Fruit fly (Drosophila melanogaster) whole organism, embryonic: ENCODE data around the gene Muc68Ca.
A peak's percentile ranks its signal among the peaks of the same experiment; 100 is the strongest.

Experiments used
- CG14667 ChIP-seq: fragments of 200-800 bp; sonication (Bioruptor generic); IDR thresholded peaks from 2 replicates; pipeline ENCODE4 v1.3.6; 2022; ENCODE audit warnings: missing biosample characterization, missing genetic modification characterization
- CG1647 ChIP-seq: fragments of 200-800 bp; sonication (Bioruptor generic); optimal IDR thresholded peaks from 3 replicates; lab custom pipeline; 2016; ENCODE audit warnings: missing biosample characterization, missing genetic modification characterization
- Camta ChIP-seq: fragments of 200-800 bp; sonication (Bioruptor generic); optimal IDR thresholded peaks from 2 replicates; lab custom pipeline; 2016; ENCODE audit warnings: missing biosample characterization, missing genetic modification characterization
- D ChIP-seq, 2 experiments: fragments of 200-800 bp in 1 of 2; fragments of >200 bp in 1 of 2; sonication (Bioruptor generic) in 1 of 2; optimal IDR thresholded peaks; 2 replicates in 1 of 2; 3 replicates in 1 of 2; lab custom pipeline; 2017; ENCODE audit warnings: mild to moderate bottlenecking in 1 of 2, missing biosample characterization in 1 of 2, missing genetic modification characterization in 1 of 2, missing genetic modification reagents in 1 of 2
- Dip3 ChIP-seq: fragments of 200-800 bp; sonication (Bioruptor generic); optimal IDR thresholded peaks from 3 replicates; lab custom pipeline; 2016; ENCODE audit warnings: missing biosample characterization, missing genetic modification characterization
- Fer2 ChIP-seq: fragments of 200-800 bp; sonication (Bioruptor generic); optimal IDR thresholded peaks from 2 replicates; lab custom pipeline; 2018; ENCODE audit warnings: missing biosample characterization, mild to moderate bottlenecking, missing genetic modification characterization, moderate library complexity
- Ravus ChIP-seq: fragments of 200-800 bp; sonication (Bioruptor generic); IDR thresholded peaks from 2 replicates; pipeline ENCODE4 v1.3.6; 2022; ENCODE audit warnings: missing biosample characterization, missing genetic modification characterization
- dysf ChIP-seq: fragments of 200-800 bp; sonication (Bioruptor generic); IDR thresholded peaks from 3 replicates; pipeline ENCODE4 v1.3.6; 2022; ENCODE audit warnings: missing biosample characterization, missing genetic modification characterization
- esg ChIP-seq: fragments of 200-800 bp; sonication (Bioruptor generic); conservative IDR thresholded peaks from 2 replicates; pipeline ENCODE4 v1.3.6; 2022; ENCODE audit warnings: missing biosample characterization, missing genetic modification characterization
- lab ChIP-seq: fragments of 200-800 bp; sonication (Bioruptor generic); optimal IDR thresholded peaks from 3 replicates; lab custom pipeline; 2017; ENCODE audit warnings: missing biosample characterization, missing genetic modification characterization, mild to moderate bottlenecking, moderate library complexity, missing genetic modification reagents
- row ChIP-seq: fragments of 200-800 bp; sonication (Bioruptor generic); IDR thresholded peaks from 3 replicates; pipeline ENCODE4 v1.3.6; 2022; ENCODE audit warnings: missing biosample characterization, missing genetic modification characterization
- salm ChIP-seq: fragments of 200-800 bp; sonication (Bioruptor generic); optimal IDR thresholded peaks from 2 replicates; lab custom pipeline; 2018; ENCODE audit warnings: missing biosample characterization, mild to moderate bottlenecking, missing genetic modification characterization

dm6 chr3L:11656189-11656588 lies 36.3 kb upstream of the Muc68Ca start:
- TF ChIP-seq CG1647 (no peak), lab (GFP tag; lab: Kevin White, UChicago) (no peak), Ravus (GFP tag; lab: Robert Waterston, UW) (no peak), Dip3 (GFP tag; lab: Kevin White, UChicago) (no peak), Camta (GFP tag; lab: Kevin White, UChicago) (no peak), D (optimal IDR thresholded peaks at IDR 0.05; lab: Kevin White, UChicago) (no peak), D (GFP tag; optimal IDR thresholded peaks at IDR 0.05; lab: Kevin White, UChicago) (no peak), salm (no peak), dysf (GFP tag; lab: Robert Waterston, UW) (no peak), CG14667 (GFP tag; lab: Robert Waterston, UW) (no peak), row (GFP tag; lab: Robert Waterston, UW) (no peak; the same call in 1 of the 3 replicates), esg (GFP tag; lab: Robert Waterston, UW) (0 out of 2 replicates have a peak, but pooled peaks have one; percentile 13), Fer2 (no peak)
